Fruit fly (Drosophila melanogaster): ENCODE measurements around the gene CG33777.

CG33777 gene

dm6 chr3L:4543034-4543806 lies 11.8 kb downstream of the CG33777 start (continued):
- no peak for TF ChIP-seq ash1 (GFP tag; optimal IDR thresholded peaks at IDR 0.05)
- TF ChIP-seq salm (tag; optimal IDR thresholded peaks at IDR 0.05), result no peak
- TF ChIP-seq Fer1 (GFP tag; optimal IDR thresholded peaks at IDR 0.05), result peak; percentile 41
- TF ChIP-seq repo (GFP tag; optimal IDR thresholded peaks at IDR 0.05), result no peak
- peak; percentile 36; the same call in 1 of the 2 replicates for TF ChIP-seq CG10321 (GFP tag; IDR thresholded peaks at IDR 0.05)
- TF ChIP-seq zen (tag; optimal IDR thresholded peaks at IDR 0.05), result no peak
- TF ChIP-seq Hey (tag; optimal IDR thresholded peaks at IDR 0.05), result no peak
- TF ChIP-seq org-1 (GFP tag; optimal IDR thresholded peaks at IDR 0.05), result peak; percentile 9
- TF ChIP-seq Bgb (GFP tag; IDR thresholded peaks at IDR 0.05; ENCODE audit: partially characterized antibody), result 0 out of 2 replicates have a peak, but pooled peaks have one; percentile 23
- TF ChIP-seq D19B (GFP tag; optimal IDR thresholded peaks at IDR 0.05), result peak; percentile 19
- 0 out of 4 replicates have a peak, but pooled peaks have one; percentile 68 for TF ChIP-seq chinmo (GFP tag; IDR thresholded peaks at IDR 0.05; ENCODE audit: partially characterized antibody)
- peak; percentile 28 for TF ChIP-seq CG17385 (GFP tag; optimal IDR thresholded peaks at IDR 0.05)
- no peak for TF ChIP-seq CG8944 (GFP tag; optimal IDR thresholded peaks at IDR 0.05)
- no peak for TF ChIP-seq bowl (GFP tag; IDR thresholded peaks at IDR 0.05)
- peak; percentile 13 for TF ChIP-seq CG30431 (GFP tag; optimal IDR thresholded peaks at IDR 0.05)
- peak; percentile 80 for TF ChIP-seq CG1832 (GFP tag; optimal IDR thresholded peaks at IDR 0.05)
- TF ChIP-seq vvl (GFP tag; IDR thresholded peaks at IDR 0.05), result peak; percentile 54; the same call in 1 of the 2 replicates
- peak; percentile 29 for TF ChIP-seq Chrac-16 (GFP tag; optimal IDR thresholded peaks at IDR 0.05)
- 0 out of 2 replicates have a peak, but pooled peaks have one; percentile 31 for TF ChIP-seq CG4404 (GFP tag; IDR thresholded peaks at IDR 0.05)
- peak; percentile 28 for TF ChIP-seq NfI (GFP tag; optimal IDR thresholded peaks at IDR 0.05)
- TF ChIP-seq CG13296 (GFP tag; optimal IDR thresholded peaks at IDR 0.05), result no peak
- peak; percentile 60 for TF ChIP-seq NFAT (GFP tag; IDR thresholded peaks at IDR 0.05)
- peak; percentile 74 for TF ChIP-seq CG9932 (GFP tag; IDR thresholded peaks at IDR 0.05)
- TF ChIP-seq lab (GFP tag; optimal IDR thresholded peaks at IDR 0.05), result peak; percentile 61
- peak; percentile 16 to 47 for TF ChIP-seq Pdp1 (GFP tag; optimal IDR thresholded peaks at IDR 0.05)
- no peak for TF ChIP-seq CG8388 (GFP tag; optimal IDR thresholded peaks at IDR 0.05)
- peak; percentile 25; the same call in 1 of the 2 replicates for TF ChIP-seq Ptx1 (GFP tag; IDR thresholded peaks at IDR 0.05)
- TF ChIP-seq sna (GFP tag; IDR thresholded peaks at IDR 0.05; ENCODE audit: partially characterized antibody), result no peak
- TF ChIP-seq zfh1 (GFP tag; IDR thresholded peaks at IDR 0.05), result peak; percentile 58; the same call in 1 of the 3 replicates
- TF ChIP-seq pum (GFP tag; optimal IDR thresholded peaks at IDR 0.05), result peak; percentile 15
- TF ChIP-seq CG14014 (GFP tag; IDR thresholded peaks at IDR 0.05), result 0 out of 2 replicates have a peak, but pooled peaks have one; percentile 38
- 0 out of 2 replicates have a peak, but pooled peaks have one; percentile 4 for TF ChIP-seq Dref (GFP tag; IDR thresholded peaks at IDR 0.05)
- no peak for TF ChIP-seq nau (GFP tag; optimal IDR thresholded peaks at IDR 0.05)
- TF ChIP-seq Deaf1 (tag; optimal IDR thresholded peaks at IDR 0.05), result peak; percentile 3
- TF ChIP-seq vfl (GFP tag; optimal IDR thresholded peaks at IDR 0.05), result peak; percentile 51
- peak; percentile 95 for TF ChIP-seq sqz (GFP tag; optimal IDR thresholded peaks at IDR 0.05)
- peak; percentile 16 for TF ChIP-seq dmrt99B (tag; optimal IDR thresholded peaks at IDR 0.05)
- peak; percentile 15 for TF ChIP-seq bcd (GFP tag; optimal IDR thresholded peaks at IDR 0.05)
- TF ChIP-seq HLH54F (GFP tag; optimal IDR thresholded peaks at IDR 0.05), result peak; percentile 37
- TF ChIP-seq lbe (GFP tag; optimal IDR thresholded peaks at IDR 0.05), result peak; percentile 27
- TF ChIP-seq CG16779 (GFP tag; IDR thresholded peaks at IDR 0.05), result 0 out of 2 replicates have a peak, but pooled peaks have one; percentile 26
- peak; percentile 25 for TF ChIP-seq HmgD (GFP tag; optimal IDR thresholded peaks at IDR 0.05)
- peak; percentile 37; the same call in 1 of the 2 replicates for TF ChIP-seq CG8765 (GFP tag; IDR thresholded peaks at IDR 0.05)
- no peak for TF ChIP-seq CG30020 (tag; optimal IDR thresholded peaks at IDR 0.05)
- peak; percentile 27; the same call in 1 of the 3 replicates for TF ChIP-seq Aef1 (GFP tag; IDR thresholded peaks at IDR 0.05)
- peak; percentile 48 for TF ChIP-seq CG10366 (GFP tag; IDR thresholded peaks at IDR 0.05)
- no peak for TF ChIP-seq Dfd (GFP tag; optimal IDR thresholded peaks at IDR 0.05)
- TF ChIP-seq otp (GFP tag; IDR thresholded peaks at IDR 0.05), result peak; percentile 36; the same call in 1 of the 3 replicates

Data from whole organism, embryonic.